Fruit fly (Drosophila melanogaster) whole organism, embryonic: ENCODE results near the gene CG11131.

Experiments used
- ATbp ChIP-seq: fragments of 200-800 bp; sonication (Bioruptor generic); optimal IDR thresholded peaks from 2 replicates; lab custom pipeline; 2017; ENCODE audit warnings: missing biosample characterization, mild to moderate bottlenecking, missing genetic modification characterization, missing genetic modification reagents
- Abd-B ChIP-seq: fragments of 200-800 bp; sonication (Bioruptor generic); optimal IDR thresholded peaks from 2 replicates; lab custom pipeline; 2018; ENCODE audit warnings: missing biosample characterization, mild to moderate bottlenecking, missing genetic modification characterization, moderate library complexity
- CG10431 ChIP-seq: fragments of 200-800 bp; sonication (Bioruptor generic); optimal IDR thresholded peaks from 3 replicates; lab custom pipeline; 2018; ENCODE audit warnings: missing biosample characterization, mild to moderate bottlenecking, missing genetic modification characterization
- CG10543 ChIP-seq: fragments of 200-800 bp; sonication (Bioruptor generic); optimal IDR thresholded peaks from 3 replicates; lab custom pipeline; 2017; ENCODE audit warnings: missing biosample characterization, mild to moderate bottlenecking, missing genetic modification characterization, moderate library complexity
- CG10959 ChIP-seq: fragments of 200-800 bp; sonication (Bioruptor generic); IDR thresholded peaks from 2 replicates; pipeline ENCODE4 v1.3.6; 2022; ENCODE audit warnings: missing biosample characterization, missing genetic modification characterization
- CG11696 ChIP-seq: fragments of 200-800 bp; sonication (Bioruptor generic); IDR thresholded peaks from 2 replicates; pipeline ENCODE4 v1.3.6; 2022; ENCODE audit warnings: missing biosample characterization, missing genetic modification characterization
- CG12219 ChIP-seq: fragments of 200-800 bp; sonication (Bioruptor generic); optimal IDR thresholded peaks from 3 replicates; lab custom pipeline; 2018; ENCODE audit warnings: missing biosample characterization, mild to moderate bottlenecking, missing genetic modification characterization
- CG12299 ChIP-seq: fragments of 200-800 bp; sonication (Bioruptor generic); optimal IDR thresholded peaks from 2 replicates; lab custom pipeline; 2018; ENCODE audit warnings: missing biosample characterization, mild to moderate bottlenecking, missing genetic modification characterization
- CG13424 ChIP-seq: fragments of 200-800 bp; sonication (Bioruptor generic); optimal IDR thresholded peaks from 2 replicates; lab custom pipeline; 2019; ENCODE audit warnings: missing biosample characterization, mild to moderate bottlenecking, missing genetic modification characterization, moderate library complexity
- CG13624 ChIP-seq: fragments of 200-800 bp; sonication (Bioruptor generic); optimal IDR thresholded peaks from 2 replicates; lab custom pipeline; 2016; ENCODE audit warnings: missing biosample characterization, missing genetic modification characterization
- CG14667 ChIP-seq: fragments of 200-800 bp; sonication (Bioruptor generic); IDR thresholded peaks from 2 replicates; pipeline ENCODE4 v1.3.6; 2022; ENCODE audit warnings: missing biosample characterization, missing genetic modification characterization
- CG15073 ChIP-seq: fragments of 200-800 bp; sonication (Bioruptor generic); optimal IDR thresholded peaks from 2 replicates; lab custom pipeline; 2016; ENCODE audit warnings: missing biosample characterization, missing genetic modification characterization
- CG1647 ChIP-seq: fragments of 200-800 bp; sonication (Bioruptor generic); optimal IDR thresholded peaks from 3 replicates; lab custom pipeline; 2016; ENCODE audit warnings: missing biosample characterization, missing genetic modification characterization
- CG17612 ChIP-seq: fragments of 200-800 bp; sonication (Bioruptor generic); IDR thresholded peaks from 2 replicates; pipeline ENCODE4 v1.3.6; 2022; ENCODE audit warnings: missing biosample characterization, missing genetic modification characterization
- CG3065 ChIP-seq: fragments of 200-800 bp; sonication (Bioruptor generic); optimal IDR thresholded peaks from 2 replicates; lab custom pipeline; 2016; ENCODE audit warnings: missing biosample characterization, missing genetic modification characterization
- CG3163 ChIP-seq: fragments of 200-800 bp; sonication (Bioruptor generic); optimal IDR thresholded peaks from 3 replicates; lab custom pipeline; 2016; ENCODE audit warnings: missing biosample characterization, missing genetic modification characterization
- CG33557 ChIP-seq: fragments of 200-800 bp; sonication (Bioruptor generic); optimal IDR thresholded peaks from 2 replicates; lab custom pipeline; 2019; ENCODE audit warnings: missing biosample characterization, mild to moderate bottlenecking, missing genetic modification characterization, moderate library complexity
- CG34224 ChIP-seq: fragments of 200-800 bp; sonication (Bioruptor generic); IDR thresholded peaks from 3 replicates; pipeline ENCODE4 v1.3.6; 2022; ENCODE audit warnings: missing biosample characterization, missing genetic modification characterization; ENCODE audit not compliant: partially characterized antibody
- CG34376 ChIP-seq: fragments of 200-800 bp; sonication (Bioruptor generic); optimal IDR thresholded peaks from 2 replicates; lab custom pipeline; 2018; ENCODE audit warnings: missing biosample characterization, mild to moderate bottlenecking, missing genetic modification characterization
- CG4404 ChIP-seq: fragments of 200-800 bp; sonication (Bioruptor generic); IDR thresholded peaks from 2 replicates; pipeline ENCODE4 v1.3.6; 2022; ENCODE audit warnings: missing biosample characterization, missing genetic modification characterization
- CG8944 ChIP-seq: fragments of 200-800 bp; sonication (Bioruptor generic); optimal IDR thresholded peaks from 3 replicates; lab custom pipeline; 2016; ENCODE audit warnings: missing biosample characterization, missing genetic modification characterization
- CG9609 ChIP-seq: fragments of 200-800 bp; sonication (Bioruptor generic); optimal IDR thresholded peaks from 3 replicates; lab custom pipeline; 2016; ENCODE audit warnings: missing biosample characterization, missing genetic modification characterization
- CrebB ChIP-seq: fragments of 200-800 bp; sonication (Bioruptor generic); optimal IDR thresholded peaks from 3 replicates; lab custom pipeline; 2018; ENCODE audit warnings: missing biosample characterization, mild to moderate bottlenecking, missing genetic modification characterization
- Deaf1 ChIP-seq: fragments of 200-800 bp; optimal IDR thresholded peaks from 3 replicates; lab custom pipeline; 2019; ENCODE audit warnings: missing biosample characterization, mild to moderate bottlenecking, missing genetic modification characterization, moderate library complexity
- E2f1 ChIP-seq: fragments of 200-800 bp; sonication (Bioruptor generic); IDR thresholded peaks from 2 replicates; pipeline ENCODE4 v1.3.6; 2022; ENCODE audit warnings: missing biosample characterization, missing genetic modification characterization
- Gsc ChIP-seq: fragments of 200-800 bp; sonication (Bioruptor generic); IDR thresholded peaks from 2 replicates; pipeline ENCODE4 v1.3.6; 2022; ENCODE audit warnings: missing biosample characterization, missing genetic modification characterization
- Hmr ChIP-seq: fragments of 200-800 bp; sonication (Bioruptor generic); optimal IDR thresholded peaks from 3 replicates; lab custom pipeline; 2017; ENCODE audit warnings: mild to moderate bottlenecking, missing biosample characterization, missing genetic modification reagents, missing genetic modification characterization
- Lim3 ChIP-seq: fragments of 200-800 bp; sonication (Bioruptor generic); IDR thresholded peaks from 2 replicates; pipeline ENCODE4 v1.3.6; 2022; ENCODE audit warnings: missing biosample characterization, missing genetic modification characterization
- Pdp1 ChIP-seq, 2 experiments: fragments of 200-800 bp; sonication (Bioruptor generic); optimal IDR thresholded peaks; 3 replicates each; lab custom pipeline; 2016; ENCODE audit warnings: missing biosample characterization in 2 of 2, missing genetic modification characterization in 2 of 2, mild to moderate bottlenecking in 1 of 2, moderate library complexity in 1 of 2
- Taf1 ChIP-seq: fragments of 200-800 bp; sonication (Bioruptor generic); IDR thresholded peaks from 2 replicates; pipeline ENCODE4 v1.3.6; 2022; ENCODE audit warnings: missing biosample characterization, missing genetic modification characterization
- Tbp ChIP-seq: fragments of >200 bp; optimal IDR thresholded peaks from 2 replicates; lab custom pipeline; 2018; ENCODE audit warnings: missing biosample characterization, missing genetic modification characterization
- ase ChIP-seq: fragments of 200-800 bp; sonication (Bioruptor generic); IDR thresholded peaks from 3 replicates; pipeline ENCODE4 v1.3.6; 2022; ENCODE audit warnings: missing biosample characterization, missing genetic modification characterization
- bbx ChIP-seq: fragments of 200-800 bp; sonication (Bioruptor generic); IDR thresholded peaks from 2 replicates; pipeline ENCODE4 v1.3.6; 2022; ENCODE audit warnings: missing biosample characterization, missing genetic modification characterization; ENCODE audit not compliant: partially characterized antibody
- cg ChIP-seq: fragments of 200-800 bp; sonication (Bioruptor generic); optimal IDR thresholded peaks from 3 replicates; lab custom pipeline; 2019; ENCODE audit warnings: missing biosample characterization, mild to moderate bottlenecking, missing genetic modification characterization, moderate library complexity
- dimm ChIP-seq: fragments of 200-800 bp; sonication (Bioruptor generic); IDR thresholded peaks from 2 replicates; pipeline ENCODE4 v1.3.6; 2022; ENCODE audit warnings: missing biosample characterization, missing genetic modification characterization
- disco-r ChIP-seq: fragments of 200-800 bp; sonication (Bioruptor generic); optimal IDR thresholded peaks from 2 replicates; lab custom pipeline; 2016; ENCODE audit warnings: missing biosample characterization, missing genetic modification characterization
- esg ChIP-seq: fragments of 200-800 bp; sonication (Bioruptor generic); conservative IDR thresholded peaks from 2 replicates; pipeline ENCODE4 v1.3.6; 2022; ENCODE audit warnings: missing biosample characterization, missing genetic modification characterization
- eyg ChIP-seq: fragments of 200-800 bp; sonication (Bioruptor generic); optimal IDR thresholded peaks from 3 replicates; lab custom pipeline; 2016; ENCODE audit warnings: missing biosample characterization, missing genetic modification characterization
- ftz-f1 ChIP-seq: fragments of 200-800 bp; sonication (Bioruptor generic); optimal IDR thresholded peaks from 2 replicates; lab custom pipeline; 2016; ENCODE audit warnings: missing biosample characterization, missing genetic modification characterization
- jing ChIP-seq: fragments of 200-800 bp; sonication (Bioruptor generic); optimal IDR thresholded peaks from 2 replicates; lab custom pipeline; 2018; ENCODE audit warnings: missing biosample characterization, mild to moderate bottlenecking, missing genetic modification characterization
- nmo ChIP-seq: fragments of 200-800 bp; sonication (Bioruptor generic); optimal IDR thresholded peaks from 2 replicates; lab custom pipeline; 2018; ENCODE audit warnings: missing biosample characterization, mild to moderate bottlenecking, missing genetic modification characterization, moderate library complexity
- nom ChIP-seq: fragments of 200-800 bp; sonication (Bioruptor generic); optimal IDR thresholded peaks from 2 replicates; lab custom pipeline; 2017; ENCODE audit warnings: missing biosample characterization, missing genetic modification characterization, mild to moderate bottlenecking, moderate library complexity, missing genetic modification reagents
- pho ChIP-seq: fragments of 200-800 bp; sonication (Bioruptor generic); optimal IDR thresholded peaks from 2 replicates; lab custom pipeline; 2016; ENCODE audit warnings: missing biosample characterization, missing genetic modification characterization
- pita ChIP-seq: fragments of 200-800 bp; sonication (Bioruptor generic); optimal IDR thresholded peaks from 2 replicates; lab custom pipeline; 2017; ENCODE audit warnings: missing biosample characterization, mild to moderate bottlenecking, missing genetic modification characterization
- pros ChIP-seq: fragments of 200-800 bp; sonication (Bioruptor generic); optimal IDR thresholded peaks from 3 replicates; lab custom pipeline; 2019; ENCODE audit warnings: missing biosample characterization, mild to moderate bottlenecking, missing genetic modification characterization, moderate library complexity
- repo ChIP-seq: fragments of 200-800 bp; sonication (Bioruptor generic); optimal IDR thresholded peaks from 2 replicates; lab custom pipeline; 2016; ENCODE audit warnings: missing biosample characterization, missing genetic modification characterization
- rib ChIP-seq: fragments of 200-800 bp; sonication (Bioruptor generic); IDR thresholded peaks from 2 replicates; pipeline ENCODE4 v1.3.6; 2022; ENCODE audit warnings: missing biosample characterization, missing genetic modification characterization
- sqz ChIP-seq: fragments of 200-800 bp; sonication (Bioruptor generic); optimal IDR thresholded peaks from 3 replicates; lab custom pipeline; 2018; ENCODE audit warnings: missing biosample characterization, mild to moderate bottlenecking, missing genetic modification characterization
- tap ChIP-seq: fragments of 200-800 bp; optimal IDR thresholded peaks from 3 replicates; lab custom pipeline; 2019; ENCODE audit warnings: missing biosample characterization, mild to moderate bottlenecking, missing genetic modification characterization, moderate library complexity
- tna ChIP-seq: fragments of 200-800 bp; sonication (Bioruptor generic); IDR thresholded peaks from 2 replicates; pipeline ENCODE4 v1.3.6; 2022; ENCODE audit warnings: missing biosample characterization, missing genetic modification characterization; ENCODE audit not compliant: partially characterized antibody

The CG11131 gene

dm6 chr3L:22878723-22879343 lies 19.7 kb upstream of the CG11131 start, which contains the start of the genes Chro and Ssl1 (continued):
- TF ChIP-seq E2f1: peak; percentile 100
- TF ChIP-seq tap: peak; percentile 100
- TF ChIP-seq CG13624 (GFP tag; lab: Kevin White, UChicago): peak; percentile 100
- TF ChIP-seq Taf1 (GFP tag; lab: Robert Waterston, UW): peak; percentile 99
- TF ChIP-seq disco-r (GFP tag; lab: Kevin White, UChicago): peak; percentile 100
- TF ChIP-seq Hmr (GFP tag; lab: Kevin White, UChicago): peak; percentile 100
- peak; percentile 100 for TF ChIP-seq nmo (GFP tag; lab: Kevin White, UChicago)
- TF ChIP-seq CG1647 (GFP tag; lab: Kevin White, UChicago): peak; percentile 100
- TF ChIP-seq CG10959 (GFP tag; lab: Robert Waterston, UW): peak; percentile 100
- no peak for TF ChIP-seq bbx (GFP tag; lab: Robert Waterston, UW)
- peak; percentile 76 for TF ChIP-seq pros
- peak; percentile 100 for TF ChIP-seq CG12219 (GFP tag; lab: Kevin White, UChicago)
- TF ChIP-seq pita (GFP tag; lab: Kevin White, UChicago): no peak
- peak; percentile 100 for TF ChIP-seq Gsc (GFP tag; lab: Robert Waterston, UW)
- TF ChIP-seq Pdp1 (GFP tag; optimal IDR thresholded peaks at IDR 0.05; lab: Kevin White, UChicago): peak; percentile 100
- peak; percentile 98 for TF ChIP-seq CG10431 (GFP tag; lab: Kevin White, UChicago)
- TF ChIP-seq CG10543 (GFP tag; lab: Kevin White, UChicago): peak; percentile 99
- TF ChIP-seq CG4404 (GFP tag; lab: Robert Waterston, UW): peak; percentile 100
- no peak for TF ChIP-seq Tbp (GFP tag; lab: Kevin White, UChicago)
- TF ChIP-seq CG34224 (GFP tag; lab: Robert Waterston, UW): 0 out of 3 replicates have a peak, but pooled peaks have one; percentile 28
- peak; percentile 100 for TF ChIP-seq pho (GFP tag; lab: Kevin White, UChicago)
- TF ChIP-seq tna (GFP tag; lab: Robert Waterston, UW): 0 out of 2 replicates have a peak, but pooled peaks have one; percentile 44
- TF ChIP-seq CG17612 (GFP tag; lab: Robert Waterston, UW): peak; percentile 99
- peak; percentile 97 for TF ChIP-seq CG3163 (GFP tag; lab: Kevin White, UChicago)
- TF ChIP-seq CG13424 (tag; lab: Kevin White, UChicago): peak; percentile 100
- TF ChIP-seq CG33557 (GFP tag; lab: Kevin White, UChicago): peak; percentile 99
- TF ChIP-seq CG12299: peak; percentile 99
- peak; percentile 97 for TF ChIP-seq ftz-f1 (GFP tag; lab: Kevin White, UChicago)
- TF ChIP-seq ase (GFP tag; lab: Robert Waterston, UW): peak; percentile 100
- TF ChIP-seq CG3065 (GFP tag; lab: Kevin White, UChicago): peak; percentile 100
- peak; percentile 100 for TF ChIP-seq CG9609 (GFP tag; lab: Kevin White, UChicago)
- peak; percentile 100 for TF ChIP-seq Lim3
- TF ChIP-seq CG11696 (GFP tag; lab: Robert Waterston, UW): peak; percentile 97
- TF ChIP-seq CG15073: peak; percentile 95
- peak; percentile 99 for TF ChIP-seq rib (GFP tag; lab: Robert Waterston, UW)
- TF ChIP-seq Deaf1: peak; percentile 92
- TF ChIP-seq dimm: peak; percentile 99
- peak; percentile 100 for TF ChIP-seq CrebB (tag; lab: Kevin White, UChicago)
- TF ChIP-seq jing (GFP tag; lab: Kevin White, UChicago): peak; percentile 100
- TF ChIP-seq Abd-B (GFP tag; lab: Kevin White, UChicago): peak; percentile 100
- TF ChIP-seq CG34376 (GFP tag; lab: Kevin White, UChicago): peak; percentile 100
- peak; percentile 100 for TF ChIP-seq repo (GFP tag; lab: Kevin White, UChicago)
- peak; percentile 100 for TF ChIP-seq CG8944 (GFP tag; lab: Kevin White, UChicago)
- peak; percentile 99 for TF ChIP-seq sqz (GFP tag; lab: Kevin White, UChicago)
- peak; percentile 99 for TF ChIP-seq nom (GFP tag; lab: Kevin White, UChicago)
- TF ChIP-seq ATbp (GFP tag; lab: Kevin White, UChicago): peak; percentile 100
- peak; percentile 100 for TF ChIP-seq esg (GFP tag; lab: Robert Waterston, UW)
- peak; percentile 18 for TF ChIP-seq cg
- peak; percentile 100 for TF ChIP-seq eyg (GFP tag; lab: Kevin White, UChicago)
- peak; percentile 100 for TF ChIP-seq CG14667 (GFP tag; lab: Robert Waterston, UW)
